Fruit fly (Drosophila melanogaster) whole organism, prepupa: ENCODE measurements around the gene cmb.
A peak's percentile ranks its signal among the peaks of the same experiment; 100 is the strongest.

ENCODE experiments used
- Blimp-1 ChIP-seq: fragments of 200-800 bp; sonication (Bioruptor generic); optimal IDR thresholded peaks from 3 replicates; lab custom pipeline; 2017; ENCODE audit warnings: missing biosample characterization, missing genetic modification characterization, mild to moderate bottlenecking, moderate library complexity, missing genetic modification reagents
- CG10669 ChIP-seq: fragments of 200-800 bp; sonication (Bioruptor generic); optimal IDR thresholded peaks from 3 replicates; lab custom pipeline; 2018; ENCODE audit warnings: missing biosample characterization, mild to moderate bottlenecking, missing genetic modification characterization, moderate library complexity
- CG11762 ChIP-seq: fragments of 200-800 bp; sonication (Bioruptor generic); optimal IDR thresholded peaks from 3 replicates; lab custom pipeline; 2016; ENCODE audit warnings: missing biosample characterization, missing genetic modification characterization; ENCODE audit not compliant: insufficient read depth
- CG15336 ChIP-seq: fragments of 200-800 bp; sonication (Bioruptor generic); IDR thresholded peaks from 2 replicates; pipeline ENCODE4 v1.3.6; 2022; ENCODE audit warnings: missing biosample characterization, missing genetic modification characterization
- CG1621 ChIP-seq: fragments of 200-800 bp; sonication (Bioruptor generic); optimal IDR thresholded peaks from 3 replicates; lab custom pipeline; 2018; ENCODE audit warnings: missing biosample characterization, mild to moderate bottlenecking, missing genetic modification characterization
- CG16779 ChIP-seq: fragments of 200-800 bp; sonication (Bioruptor generic); optimal IDR thresholded peaks from 3 replicates; lab custom pipeline; 2017; ENCODE audit warnings: missing biosample characterization, mild to moderate bottlenecking, missing genetic modification characterization
- CG3032 ChIP-seq: fragments of 200-800 bp; optimal IDR thresholded peaks from 2 replicates; lab custom pipeline; 2019; ENCODE audit warnings: missing biosample characterization, mild to moderate bottlenecking, missing genetic modification characterization, moderate library complexity
- CG31627 ChIP-seq: fragments of 200-800 bp; sonication (Bioruptor generic); optimal IDR thresholded peaks from 3 replicates; lab custom pipeline; 2016; ENCODE audit warnings: missing biosample characterization, missing genetic modification characterization
- CG32006 ChIP-seq: fragments of 200-800 bp; sonication (Bioruptor generic); optimal IDR thresholded peaks from 3 replicates; lab custom pipeline; 2017; ENCODE audit warnings: missing biosample characterization, mild to moderate bottlenecking, missing genetic modification characterization
- CG34406 ChIP-seq: fragments of 200-800 bp; sonication (Bioruptor generic); optimal IDR thresholded peaks from 3 replicates; lab custom pipeline; 2016; ENCODE audit warnings: missing biosample characterization, missing genetic modification characterization
- CG3919 ChIP-seq: fragments of 200-800 bp; sonication (Bioruptor generic); optimal IDR thresholded peaks from 3 replicates; lab custom pipeline; 2016; ENCODE audit warnings: missing biosample characterization, missing genetic modification characterization
- CG4318 ChIP-seq: fragments of 200-800 bp; sonication (Bioruptor generic); optimal IDR thresholded peaks from 3 replicates; lab custom pipeline; 2017; ENCODE audit warnings: missing biosample characterization, mild to moderate bottlenecking, missing genetic modification characterization
- CG6163 ChIP-seq: fragments of 200-800 bp; sonication (Bioruptor generic); IDR thresholded peaks from 3 replicates; pipeline ENCODE4 v1.3.6; 2022; ENCODE audit warnings: missing biosample characterization, missing genetic modification characterization
- CG6276 ChIP-seq: fragments of 200-800 bp; sonication (Bioruptor generic); optimal IDR thresholded peaks from 2 replicates; lab custom pipeline; 2017; ENCODE audit warnings: missing biosample characterization, mild to moderate bottlenecking, missing genetic modification characterization
- CG6792 ChIP-seq: fragments of 200-800 bp; sonication (Bioruptor generic); optimal IDR thresholded peaks from 3 replicates; lab custom pipeline; 2016; ENCODE audit warnings: missing biosample characterization, missing genetic modification characterization
- CG6808 ChIP-seq: fragments of 200-800 bp; sonication (Bioruptor generic); optimal IDR thresholded peaks from 3 replicates; lab custom pipeline; 2017; ENCODE audit warnings: missing biosample characterization, missing genetic modification characterization, mild to moderate bottlenecking, moderate library complexity, missing genetic modification reagents
- CG6854 ChIP-seq: fragments of 200-800 bp; sonication (Bioruptor generic); optimal IDR thresholded peaks from 2 replicates; lab custom pipeline; 2017; ENCODE audit warnings: missing biosample characterization, mild to moderate bottlenecking, missing genetic modification characterization
- CG7368 ChIP-seq: fragments of 200-800 bp; sonication (Bioruptor generic); optimal IDR thresholded peaks from 3 replicates; lab custom pipeline; 2016; ENCODE audit warnings: missing biosample characterization, missing genetic modification characterization
- CG8119 ChIP-seq: fragments of 200-800 bp; sonication (Bioruptor generic); IDR thresholded peaks from 3 replicates; pipeline ENCODE4 v1.3.6; 2022; ENCODE audit warnings: missing biosample characterization, missing genetic modification characterization
- CG8319 ChIP-seq: fragments of 200-800 bp; sonication (Bioruptor generic); optimal IDR thresholded peaks from 3 replicates; lab custom pipeline; 2016; ENCODE audit warnings: missing biosample characterization, missing genetic modification characterization
- CG8632 ChIP-seq: fragments of 200-800 bp; sonication (Bioruptor generic); optimal IDR thresholded peaks from 3 replicates; lab custom pipeline; 2016; ENCODE audit warnings: missing biosample characterization, missing genetic modification characterization
- CG9139 ChIP-seq: fragments of 200-800 bp; sonication (Bioruptor generic); optimal IDR thresholded peaks from 3 replicates; lab custom pipeline; 2017; ENCODE audit warnings: missing biosample characterization, mild to moderate bottlenecking, missing genetic modification characterization
- Eip75B ChIP-seq: fragments of 200-800 bp; sonication (Bioruptor generic); optimal IDR thresholded peaks from 3 replicates; lab custom pipeline; 2016; ENCODE audit warnings: missing biosample characterization, missing genetic modification characterization
- Eip78C ChIP-seq: fragments of 200-800 bp; sonication (Bioruptor generic); peaks from one replicate; lab custom pipeline; 2016; ENCODE audit warnings: missing biosample characterization, missing genetic modification characterization
- Ets96B ChIP-seq: fragments of 200-800 bp; optimal IDR thresholded peaks from 2 replicates; lab custom pipeline; 2019; ENCODE audit warnings: missing biosample characterization, mild to moderate bottlenecking, missing genetic modification characterization, moderate library complexity
- Gug ChIP-seq: fragments of 200-800 bp; sonication (Bioruptor generic); IDR thresholded peaks from 2 replicates; pipeline ENCODE4 v1.3.6; 2022; ENCODE audit warnings: missing biosample characterization, missing genetic modification characterization
- Hr39 ChIP-seq: fragments of 200-800 bp; sonication (Bioruptor generic); optimal IDR thresholded peaks from 2 replicates; lab custom pipeline; 2016; ENCODE audit warnings: missing biosample characterization, missing genetic modification characterization
- Lpt ChIP-seq: fragments of 200-800 bp; sonication (Bioruptor generic); optimal IDR thresholded peaks from 3 replicates; lab custom pipeline; 2016; ENCODE audit warnings: missing biosample characterization, missing genetic modification characterization
- Sox102F ChIP-seq: fragments of 200-800 bp; sonication (Bioruptor generic); optimal IDR thresholded peaks from 2 replicates; lab custom pipeline; 2016; ENCODE audit warnings: missing biosample characterization, mild to moderate bottlenecking, missing genetic modification characterization
- Sox14 ChIP-seq: fragments of 200-800 bp; sonication (Bioruptor generic); optimal IDR thresholded peaks from 3 replicates; lab custom pipeline; 2016; ENCODE audit warnings: missing biosample characterization, missing genetic modification characterization
- cyc ChIP-seq: fragments of 200-800 bp; sonication (Bioruptor generic); optimal IDR thresholded peaks from 3 replicates; lab custom pipeline; 2016; ENCODE audit warnings: missing biosample characterization, missing genetic modification characterization
- dac ChIP-seq: fragments of 200-800 bp; sonication (Bioruptor generic); optimal IDR thresholded peaks from 2 replicates; lab custom pipeline; 2017; ENCODE audit warnings: missing biosample characterization, mild to moderate bottlenecking, missing genetic modification characterization
- eg ChIP-seq: fragments of 200-800 bp; sonication (Bioruptor generic); IDR thresholded peaks from 3 replicates; pipeline ENCODE4 v1.3.6; 2022; ENCODE audit warnings: missing biosample characterization, missing genetic modification characterization
- esn ChIP-seq: fragments of 200-800 bp; sonication (Bioruptor generic); optimal IDR thresholded peaks from 2 replicates; lab custom pipeline; 2016; ENCODE audit warnings: missing biosample characterization, mild to moderate bottlenecking, missing genetic modification characterization, moderate library complexity
- fkh ChIP-seq: fragments of 200-800 bp; sonication (Bioruptor generic); optimal IDR thresholded peaks from 3 replicates; lab custom pipeline; 2017; ENCODE audit warnings: missing biosample characterization, mild to moderate bottlenecking, missing genetic modification characterization, moderate library complexity
- net ChIP-seq: fragments of 200-800 bp; sonication (Bioruptor generic); optimal IDR thresholded peaks from 3 replicates; lab custom pipeline; 2016; ENCODE audit warnings: missing biosample characterization, missing genetic modification characterization
- pdm3 ChIP-seq: fragments of 200-800 bp; sonication (Bioruptor generic); optimal IDR thresholded peaks from 3 replicates; lab custom pipeline; 2016; ENCODE audit warnings: missing biosample characterization, missing genetic modification characterization
- spab ChIP-seq: fragments of 200-800 bp; sonication (Bioruptor generic); optimal IDR thresholded peaks from 2 replicates; lab custom pipeline; 2017; ENCODE audit warnings: missing biosample characterization, mild to moderate bottlenecking, missing genetic modification characterization, missing genetic modification reagents
- ss ChIP-seq, 2 experiments: fragments of 200-800 bp; sonication (Bioruptor generic); optimal IDR thresholded peaks; 2 replicates in 1 of 2; 3 replicates in 1 of 2; lab custom pipeline; 2017 to 2018; ENCODE audit warnings: mild to moderate bottlenecking in 2 of 2, missing biosample characterization in 2 of 2, missing genetic modification characterization in 2 of 2, moderate library complexity in 1 of 2
- topi ChIP-seq: fragments of 200-800 bp; sonication (Bioruptor generic); optimal IDR thresholded peaks from 3 replicates; lab custom pipeline; 2016; ENCODE audit warnings: missing biosample characterization, missing genetic modification characterization

cmb gene

dm6 chr3L:13435170-13435727, 7.1 kb upstream of the cmb start, which contains the start of gene CG10713:
Gene CG10713, minus strand, starts transcription at chr3L:13435229.
- peak; percentile 45 to 68 for TF ChIP-seq ss (GFP tag; optimal IDR thresholded peaks at IDR 0.05; lab: Kevin White, UChicago)
- TF ChIP-seq CG15336 (GFP tag; lab: Robert Waterston, UW) = peak; percentile 69
- peak; percentile 61 for TF ChIP-seq CG32006 (GFP tag; lab: Kevin White, UChicago)
- TF ChIP-seq Sox14 = peak; percentile 13
- TF ChIP-seq topi = peak; percentile 0
- TF ChIP-seq Sox102F = peak; percentile 2
- peak; percentile 44 for TF ChIP-seq CG1621 (tag; lab: Kevin White, UChicago)
- TF ChIP-seq CG9139 (GFP tag; lab: Kevin White, UChicago) = peak; percentile 60
- peak; percentile 44 for TF ChIP-seq CG7368 (GFP tag; lab: Kevin White, UChicago)
- peak; percentile 62 for TF ChIP-seq CG6808 (GFP tag; lab: Kevin White, UChicago)
- no peak for TF ChIP-seq Blimp-1 (GFP tag; lab: Kevin White, UChicago)
- no peak for TF ChIP-seq esn
- TF ChIP-seq CG11762 (GFP tag; lab: Kevin White, UChicago) = no peak
- TF ChIP-seq CG8119 (GFP tag; lab: Robert Waterston, UW) = peak; percentile 67; the same call in 2 of the 3 replicates
- TF ChIP-seq CG8632 = no peak
- TF ChIP-seq CG3032 (tag; lab: Kevin White, UChicago) = peak; percentile 28
- TF ChIP-seq Eip78C (GFP tag; lab: Kevin White, UChicago) = peak; percentile 35
- TF ChIP-seq CG8319 (GFP tag; lab: Kevin White, UChicago) = no peak
- TF ChIP-seq CG34406 (GFP tag; lab: Kevin White, UChicago) = no peak
- peak; percentile 28 for TF ChIP-seq dac (GFP tag; lab: Kevin White, UChicago)
- peak; percentile 12 for TF ChIP-seq CG6854
- peak; percentile 60 for TF ChIP-seq CG10669 (GFP tag; lab: Kevin White, UChicago)
- peak; percentile 79 for TF ChIP-seq CG6163 (GFP tag; lab: Robert Waterston, UW)
- peak; percentile 41 for TF ChIP-seq spab (GFP tag; lab: Kevin White, UChicago)
- TF ChIP-seq pdm3 (GFP tag; lab: Kevin White, UChicago) = no peak
- no peak for TF ChIP-seq Eip75B
- TF ChIP-seq Gug (GFP tag; lab: Robert Waterston, UW) = peak; percentile 21; the same call in 1 of the 2 replicates
- TF ChIP-seq CG16779 = peak; percentile 65
- TF ChIP-seq CG3919 = peak; percentile 40
- peak; percentile 53 for TF ChIP-seq Ets96B (tag; lab: Kevin White, UChicago)
- no peak for TF ChIP-seq CG6792 (GFP tag; lab: Kevin White, UChicago)
- TF ChIP-seq Lpt (GFP tag; lab: Kevin White, UChicago) = peak; percentile 47
- peak; percentile 87 for TF ChIP-seq eg (GFP tag; lab: Robert Waterston, UW)
- TF ChIP-seq CG6276 = peak; percentile 76
- peak; percentile 29 for TF ChIP-seq net
- TF ChIP-seq CG31627 = no peak

- TF ChIP-seq Ets96B (tag; lab: Kevin White, UChicago) = no peak
- TF ChIP-seq fkh = no peak
- TF ChIP-seq pdm3 (GFP tag; lab: Kevin White, UChicago) = no peak
- TF ChIP-seq CG15336 (GFP tag; lab: Robert Waterston, UW) = no peak
- no peak for TF ChIP-seq esn
- TF ChIP-seq CG4318 = no peak
- TF ChIP-seq topi = no peak
- no peak for TF ChIP-seq Hr39 (GFP tag; lab: Kevin White, UChicago)
- TF ChIP-seq cyc (GFP tag; lab: Kevin White, UChicago) = no peak
- TF ChIP-seq, all 60 proteins: peak for 0
These were observed 5.4 kb upstream of the cmb start, which contains the start of gene CG10154 for dm6 chr3L:13437036-13437435. Gene CG10154, minus strand, starts transcription at chr3L:13437136.
